Fruit fly (Drosophila melanogaster): ENCODE data around the gene CG1909.

- no peak for TF ChIP-seq pan (optimal IDR thresholded peaks at IDR 0.05)
- no peak for TF ChIP-seq Dll (optimal IDR thresholded peaks at IDR 0.05)
- no peak for TF ChIP-seq psq (optimal IDR thresholded peaks at IDR 0.05)
- no peak for TF ChIP-seq usp (GFP tag; optimal IDR thresholded peaks at IDR 0.05)
Measured at dm6 chr4:558456-558855, 24.5 kb upstream of the CG1909 start.
